Fruit fly (Drosophila melanogaster) whole organism, adult: Measurements from ENCODE around the gene CG3534.
A peak's percentile ranks its signal among the peaks of the same experiment; 100 is the strongest.

Experiments used
- CG11617 ChIP-seq: fragments of 200-800 bp; sonication (Bioruptor generic); optimal IDR thresholded peaks from 2 replicates; lab custom pipeline; 2017; ENCODE audit warnings: mild to moderate bottlenecking, missing biosample characterization, missing genetic modification reagents, missing genetic modification characterization
- CG1620 ChIP-seq: fragments of 200-800 bp; sonication (Bioruptor generic); optimal IDR thresholded peaks from 2 replicates; lab custom pipeline; 2016; ENCODE audit warnings: missing biosample characterization, missing genetic modification characterization
- CG33017 ChIP-seq: fragments of 200-800 bp; sonication (Bioruptor generic); optimal IDR thresholded peaks from 2 replicates; lab custom pipeline; 2018; ENCODE audit warnings: missing biosample characterization, mild to moderate bottlenecking, missing genetic modification characterization, moderate library complexity
- Crg-1 ChIP-seq: fragments of 200-800 bp; sonication (Bioruptor generic); optimal IDR thresholded peaks from 2 replicates; lab custom pipeline; 2016; ENCODE audit warnings: missing biosample characterization, missing genetic modification characterization
- Hr96 ChIP-seq: fragments of 200-800 bp; sonication (Bioruptor generic); optimal IDR thresholded peaks from 2 replicates; lab custom pipeline; 2016; ENCODE audit warnings: missing biosample characterization, missing genetic modification characterization
- Mnt ChIP-seq: fragments of 200-800 bp; sonication (Bioruptor generic); optimal IDR thresholded peaks from 2 replicates; lab custom pipeline; 2016; ENCODE audit warnings: missing biosample characterization, mild to moderate bottlenecking, missing genetic modification characterization
- cic ChIP-seq: fragments of 200-800 bp; sonication (Bioruptor generic); optimal IDR thresholded peaks from 2 replicates; lab custom pipeline; 2017; ENCODE audit warnings: missing biosample characterization, mild to moderate bottlenecking, missing genetic modification characterization, moderate library complexity
- cnc ChIP-seq, 2 experiments: fragments of >200 bp; optimal IDR thresholded peaks; 2 replicates each; lab custom pipeline; 2017
- kay ChIP-seq: fragments of 200-800 bp; sonication (Bioruptor generic); peaks from one replicate; lab custom pipeline; 2016; ENCODE audit warnings: missing biosample characterization, missing genetic modification characterization, borderline replicate concordance
- ovo ChIP-seq: fragments of 200-800 bp; sonication (Bioruptor generic); optimal IDR thresholded peaks from 2 replicates; lab custom pipeline; 2016; ENCODE audit warnings: missing biosample characterization, missing genetic modification characterization
- pad ChIP-seq: fragments of 200-800 bp; sonication (Bioruptor generic); optimal IDR thresholded peaks from 3 replicates; lab custom pipeline; 2017; ENCODE audit warnings: missing biosample characterization, missing genetic modification characterization, mild to moderate bottlenecking, moderate library complexity, missing genetic modification reagents
- tj ChIP-seq: fragments of 200-800 bp; sonication (Bioruptor generic); optimal IDR thresholded peaks from 3 replicates; lab custom pipeline; 2017; ENCODE audit warnings: missing biosample characterization, mild to moderate bottlenecking, missing genetic modification characterization, moderate library complexity
- toe ChIP-seq: fragments of 200-800 bp; sonication (Bioruptor generic); optimal IDR thresholded peaks from 2 replicates; lab custom pipeline; 2016; ENCODE audit warnings: missing biosample characterization, missing genetic modification characterization

DNA sequence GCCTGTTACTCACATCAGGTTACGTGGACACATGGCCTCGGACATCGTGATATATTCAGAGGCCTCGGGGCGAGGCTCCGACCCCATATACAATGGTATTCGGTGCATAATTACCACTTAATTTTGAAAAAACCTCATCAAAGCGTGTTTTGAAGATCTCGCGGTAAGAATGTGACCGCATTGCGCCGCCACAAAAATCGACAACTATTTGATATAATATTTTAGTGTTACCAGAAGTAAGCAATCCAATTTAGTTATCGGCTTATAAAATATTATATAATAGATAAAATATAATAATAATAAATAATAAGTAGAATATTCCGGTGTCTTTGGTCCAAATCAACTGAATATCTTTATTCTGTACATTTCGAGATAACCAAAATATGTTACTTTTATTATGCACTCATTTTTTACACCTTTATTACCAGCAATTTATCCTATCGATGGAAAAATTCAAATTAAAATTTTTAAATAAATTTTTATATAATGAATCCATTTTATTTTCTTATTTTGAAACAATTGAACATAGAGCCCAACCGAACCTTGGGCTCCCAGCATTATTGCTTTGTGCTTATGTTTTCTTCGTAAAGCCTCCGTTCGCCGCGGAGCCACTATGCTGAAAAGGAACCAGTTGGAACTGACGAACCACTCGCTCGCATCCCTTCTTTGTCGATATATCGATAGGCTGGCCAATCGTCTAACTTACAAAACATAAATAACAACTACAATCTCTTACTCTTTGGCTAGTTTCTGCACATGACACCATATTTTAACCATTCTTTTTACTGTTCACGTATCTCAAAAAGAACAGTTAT is 44.0 kb downstream of the CG3534 start, which contains the start of the genes CG18213 and Trm7-32:
- no peak for TF ChIP-seq cic (GFP tag; lab: Kevin White, UChicago)
- no peak for TF ChIP-seq kay
- TF ChIP-seq CG11617 (GFP tag; lab: Kevin White, UChicago) = no peak
- no peak for TF ChIP-seq CG1620 (GFP tag; lab: Kevin White, UChicago)
- no peak for TF ChIP-seq CG33017
- no peak for TF ChIP-seq Hr96 (GFP tag; lab: Kevin White, UChicago)
- TF ChIP-seq ovo (GFP tag; lab: Kevin White, UChicago) = no peak
- TF ChIP-seq cnc (optimal IDR thresholded peaks at IDR 0.05; lab: Kevin White, UChicago) = no peak
- no peak for TF ChIP-seq pad
- peak; percentile 2 for TF ChIP-seq tj
- TF ChIP-seq Mnt = peak; percentile 48
- TF ChIP-seq Crg-1 (GFP tag; lab: Kevin White, UChicago) = no peak
- peak; percentile 19 for TF ChIP-seq toe
